Worm (Caenorhabditis elegans): ENCODE results near the gene F49A5.10.

The F49A5.10 gene

ce11 chrV:16853956-16854683, 20.9 kb upstream of the F49A5.10 start, which contains the start of the genes clec-35 and clec-27:
Gene clec-35, minus strand, starts transcription at chrV:16854056.
Gene clec-27, plus strand, starts transcription at chrV:16854633.
- TF ChIP-seq pes-1 (GFP tag; IDR thresholded peaks at IDR 0.05): no peak
- no peak for TF ChIP-seq ceh-13 (GFP tag; optimal IDR thresholded peaks at IDR 0.05)
- no peak for TF ChIP-seq tbx-37 (GFP tag; conservative IDR thresholded peaks at IDR 0.05)
- TF ChIP-seq ets-7 (tag; optimal IDR thresholded peaks at IDR 0.05): no peak
- no peak for TF ChIP-seq hnd-1 (tag; optimal IDR thresholded peaks at IDR 0.05)
- TF ChIP-seq tbx-11 (GFP tag; IDR thresholded peaks at IDR 0.05): no peak
- TF ChIP-seq aly-1 (tag; optimal IDR thresholded peaks at IDR 0.05): no peak
- no peak for TF ChIP-seq ama-1 (optimal IDR thresholded peaks at IDR 0.05)
- TF ChIP-seq scrt-1 (GFP tag; IDR thresholded peaks at IDR 0.05): no peak
- TF ChIP-seq flt-1 (GFP tag; IDR thresholded peaks at IDR 0.05): no peak
- TF ChIP-seq hmg-4 (GFP tag; optimal IDR thresholded peaks at IDR 0.05): no peak
- TF ChIP-seq hmbx-1 (tag; optimal IDR thresholded peaks at IDR 0.05): no peak
- TF ChIP-seq tra-4 (tag; optimal IDR thresholded peaks at IDR 0.05): no peak
- TF ChIP-seq ceh-36 (tag; optimal IDR thresholded peaks at IDR 0.05): no peak
- no peak for TF ChIP-seq B0310.2 (tag; optimal IDR thresholded peaks at IDR 0.05)
- no peak for TF ChIP-seq F13C5.2 (tag; optimal IDR thresholded peaks at IDR 0.05)
- no peak for TF ChIP-seq sea-1 (GFP tag; conservative IDR thresholded peaks at IDR 0.05)

ce11 chrV:16857977-16858479, 17.0 kb upstream of the F49A5.10 start, which contains the start of the genes clec-31 and clec-22:
Gene clec-31, minus strand, starts transcription at chrV:16858077.
Gene clec-22, plus strand, starts transcription at chrV:16858429.
- TF ChIP-seq ama-1 (optimal IDR thresholded peaks at IDR 0.05) (no peak), B0310.2 (tag; optimal IDR thresholded peaks at IDR 0.05) (no peak), tbx-11 (GFP tag; IDR thresholded peaks at IDR 0.05) (no peak), tbx-37 (GFP tag; conservative IDR thresholded peaks at IDR 0.05) (no peak), F13C5.2 (tag; optimal IDR thresholded peaks at IDR 0.05) (no peak), hmg-4 (GFP tag; optimal IDR thresholded peaks at IDR 0.05) (no peak), tra-4 (tag; optimal IDR thresholded peaks at IDR 0.05) (no peak), flt-1 (GFP tag; IDR thresholded peaks at IDR 0.05) (no peak), hmbx-1 (tag; optimal IDR thresholded peaks at IDR 0.05) (no peak), hnd-1 (tag; optimal IDR thresholded peaks at IDR 0.05) (no peak), ets-7 (tag; optimal IDR thresholded peaks at IDR 0.05) (no peak), ceh-13 (GFP tag; optimal IDR thresholded peaks at IDR 0.05) (no peak), ceh-36 (tag; optimal IDR thresholded peaks at IDR 0.05) (no peak), aly-1 (tag; optimal IDR thresholded peaks at IDR 0.05) (no peak), pes-1 (GFP tag; IDR thresholded peaks at IDR 0.05) (no peak), scrt-1 (GFP tag; IDR thresholded peaks at IDR 0.05) (no peak), sea-1 (GFP tag; conservative IDR thresholded peaks at IDR 0.05) (no peak)

- TF ChIP-seq ets-7 (tag; optimal IDR thresholded peaks at IDR 0.05): no peak
- no peak for TF ChIP-seq tra-4 (tag; optimal IDR thresholded peaks at IDR 0.05)
- TF ChIP-seq F13C5.2 (tag; optimal IDR thresholded peaks at IDR 0.05): no peak
Observed at ce11 chrV:16861719-16862118, 13.3 kb upstream of the F49A5.10 start, which contains the start of the genes clec-32 and clec-24. Gene clec-32, minus strand, starts transcription at chrV:16861819. Gene clec-24, plus strand, starts transcription at chrV:16862012.

DNA sequence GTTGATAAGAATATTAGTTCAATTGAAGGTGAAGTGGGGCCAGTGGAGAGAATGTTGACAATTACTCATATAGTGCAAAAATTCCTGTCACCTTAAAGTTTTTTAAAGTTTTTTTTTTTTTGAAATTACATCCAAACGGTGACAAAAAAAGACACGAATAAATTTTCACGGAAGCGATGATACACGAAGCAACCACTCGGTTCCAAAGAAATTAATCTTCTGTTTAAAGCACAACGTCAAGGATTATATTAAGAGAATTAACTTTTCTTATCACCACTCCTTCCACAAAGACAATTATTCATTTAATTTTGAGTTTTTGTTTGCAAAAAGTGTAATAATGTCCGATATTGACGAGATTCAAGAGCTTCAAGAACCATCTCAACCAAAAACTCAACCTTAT, 9.7 kb upstream of the F49A5.10 start, which contains the start of gene clec-28:
clec-28 (plus strand) TSS at position 301 of the 400 bp plus-strand sequence.
- TF ChIP-seq ama-1 (optimal IDR thresholded peaks at IDR 0.05) (no peak), ceh-36 (tag; optimal IDR thresholded peaks at IDR 0.05) (no peak), F13C5.2 (tag; optimal IDR thresholded peaks at IDR 0.05) (no peak), hmg-4 (GFP tag; optimal IDR thresholded peaks at IDR 0.05) (no peak), scrt-1 (GFP tag; IDR thresholded peaks at IDR 0.05) (no peak), ceh-13 (GFP tag; optimal IDR thresholded peaks at IDR 0.05) (no peak), tbx-37 (GFP tag; conservative IDR thresholded peaks at IDR 0.05) (no peak), aly-1 (tag; optimal IDR thresholded peaks at IDR 0.05) (no peak)

DNA sequence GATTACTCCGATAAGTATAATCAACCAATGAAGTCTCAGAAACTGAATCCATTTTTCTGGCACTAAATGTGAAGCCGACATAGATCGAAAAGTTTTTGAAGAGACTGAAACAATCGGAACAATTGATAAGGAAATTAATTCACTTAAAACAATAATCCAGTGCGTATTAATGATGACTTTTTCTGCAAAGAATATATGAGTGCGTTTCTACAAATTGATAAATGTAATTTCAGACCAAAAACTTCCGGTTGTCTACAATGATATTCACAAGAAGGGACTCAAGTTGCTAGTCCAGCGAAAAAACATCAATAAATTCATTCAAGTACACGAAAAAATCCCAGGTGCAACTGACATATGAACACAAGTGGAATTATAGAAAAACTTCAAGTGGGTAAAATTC, 5.3 kb upstream of the F49A5.10 start, which contains the start of gene clec-33:
clec-33 (minus strand) TSS at position 101 of the 400 bp plus-strand sequence.
- TF ChIP-seq aly-1 (tag; optimal IDR thresholded peaks at IDR 0.05) (no peak), flt-1 (GFP tag; IDR thresholded peaks at IDR 0.05) (no peak), hmbx-1 (tag; optimal IDR thresholded peaks at IDR 0.05) (no peak), sea-1 (GFP tag; conservative IDR thresholded peaks at IDR 0.05) (no peak), tbx-11 (GFP tag; IDR thresholded peaks at IDR 0.05) (no peak)

DNA sequence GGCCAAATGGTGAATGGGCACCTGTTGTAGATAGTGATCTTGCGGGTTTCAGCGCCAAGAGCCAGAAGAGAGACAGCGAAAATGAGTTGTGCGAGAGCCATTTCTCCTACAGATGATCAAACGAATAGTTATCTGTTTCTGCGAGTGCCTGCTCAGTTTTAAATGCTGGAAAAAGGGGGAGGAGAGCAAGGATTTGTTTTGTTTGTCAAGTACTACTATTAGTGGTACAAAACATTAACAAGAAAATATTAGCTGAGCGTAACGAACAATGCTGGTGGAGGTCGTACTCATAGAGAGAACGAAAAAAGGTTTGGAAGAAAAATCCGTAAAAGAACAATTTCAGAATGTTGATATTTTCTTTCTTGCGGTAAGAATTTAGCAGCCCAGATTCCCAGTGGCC, 3.7 kb upstream of the F49A5.10 start, which contains the start of gene thn-4:
thn-4 (minus strand) TSS at position 101 of the 400 bp plus-strand sequence.
- TF ChIP-seq B0310.2 (tag; optimal IDR thresholded peaks at IDR 0.05) (no peak), ceh-36 (tag; optimal IDR thresholded peaks at IDR 0.05) (no peak), tra-4 (tag; optimal IDR thresholded peaks at IDR 0.05) (no peak), tbx-11 (GFP tag; IDR thresholded peaks at IDR 0.05) (no peak), ceh-13 (GFP tag; optimal IDR thresholded peaks at IDR 0.05) (no peak), ets-7 (tag; optimal IDR thresholded peaks at IDR 0.05) (no peak), ama-1 (optimal IDR thresholded peaks at IDR 0.05) (no peak), sea-1 (GFP tag; conservative IDR thresholded peaks at IDR 0.05) (no peak), scrt-1 (GFP tag; IDR thresholded peaks at IDR 0.05) (no peak), hnd-1 (tag; optimal IDR thresholded peaks at IDR 0.05) (no peak), pes-1 (GFP tag; IDR thresholded peaks at IDR 0.05) (no peak), F13C5.2 (tag; optimal IDR thresholded peaks at IDR 0.05) (no peak), tbx-37 (GFP tag; conservative IDR thresholded peaks at IDR 0.05) (no peak), hmg-4 (GFP tag; optimal IDR thresholded peaks at IDR 0.05) (no peak)

ce11 chrV:16873642-16874041, 1.4 kb upstream of the F49A5.10 start, which contains the start of gene srw-23:
Gene srw-23, plus strand, starts transcription at chrV:16873942.
- TF ChIP-seq flt-1 (GFP tag; IDR thresholded peaks at IDR 0.05) (no peak), aly-1 (tag; optimal IDR thresholded peaks at IDR 0.05) (no peak), tbx-37 (GFP tag; conservative IDR thresholded peaks at IDR 0.05) (no peak), hnd-1 (tag; optimal IDR thresholded peaks at IDR 0.05) (no peak), pes-1 (GFP tag; IDR thresholded peaks at IDR 0.05) (no peak), hmbx-1 (tag; optimal IDR thresholded peaks at IDR 0.05) (no peak), tra-4 (tag; optimal IDR thresholded peaks at IDR 0.05) (no peak), B0310.2 (tag; optimal IDR thresholded peaks at IDR 0.05) (no peak), tbx-11 (GFP tag; IDR thresholded peaks at IDR 0.05) (no peak), F13C5.2 (tag; optimal IDR thresholded peaks at IDR 0.05) (no peak), ceh-36 (tag; optimal IDR thresholded peaks at IDR 0.05) (no peak), ceh-13 (GFP tag; optimal IDR thresholded peaks at IDR 0.05) (no peak), ama-1 (optimal IDR thresholded peaks at IDR 0.05) (no peak), sea-1 (GFP tag; conservative IDR thresholded peaks at IDR 0.05) (no peak), hmg-4 (GFP tag; optimal IDR thresholded peaks at IDR 0.05) (no peak), ets-7 (tag; optimal IDR thresholded peaks at IDR 0.05) (no peak), scrt-1 (GFP tag; IDR thresholded peaks at IDR 0.05) (no peak)

Measured in whole organism, early embryonic.